Fruit fly (Drosophila melanogaster) whole organism, embryonic: ENCODE results near the gene CG8173.
A peak's percentile ranks its signal among the peaks of the same experiment; 100 is the strongest.

ENCODE experiments used
- Atf-2 ChIP-seq: fragments of 200-800 bp; sonication (Bioruptor generic); optimal IDR thresholded peaks from 2 replicates; lab custom pipeline; 2016; ENCODE audit warnings: missing biosample characterization, missing genetic modification characterization
- B-H1 ChIP-seq: fragments of 200-800 bp; sonication (Bioruptor generic); IDR thresholded peaks from 3 replicates; pipeline ENCODE4 v1.3.6; 2022; ENCODE audit warnings: missing biosample characterization, missing genetic modification characterization
- BEAF-32 ChIP-seq: fragments of 200-800 bp; sonication (Bioruptor generic); optimal IDR thresholded peaks from 3 replicates; lab custom pipeline; 2017; ENCODE audit warnings: missing biosample characterization, missing genetic modification characterization, mild to moderate bottlenecking, moderate library complexity, missing genetic modification reagents
- CG10565 ChIP-seq: fragments of 200-800 bp; sonication (Bioruptor generic); optimal IDR thresholded peaks from 3 replicates; lab custom pipeline; 2016; ENCODE audit warnings: missing biosample characterization, mild to moderate bottlenecking, missing genetic modification characterization
- CG10979 ChIP-seq: fragments of 200-800 bp; sonication (Bioruptor generic); optimal IDR thresholded peaks from 2 replicates; lab custom pipeline; 2018; ENCODE audit warnings: missing biosample characterization, mild to moderate bottlenecking, missing genetic modification characterization, moderate library complexity
- CG12942 ChIP-seq: fragments of 200-800 bp; sonication (Bioruptor generic); optimal IDR thresholded peaks from 3 replicates; lab custom pipeline; 2016; ENCODE audit warnings: missing biosample characterization, missing genetic modification characterization
- CG13287 ChIP-seq: fragments of 200-800 bp; sonication (Bioruptor generic); IDR thresholded peaks from 2 replicates; pipeline ENCODE4 v1.3.6; 2022; ENCODE audit warnings: missing biosample characterization, missing genetic modification characterization; ENCODE audit not compliant: partially characterized antibody
- CG15073 ChIP-seq: fragments of 200-800 bp; sonication (Bioruptor generic); optimal IDR thresholded peaks from 2 replicates; lab custom pipeline; 2016; ENCODE audit warnings: missing biosample characterization, missing genetic modification characterization
- CG1529 ChIP-seq: fragments of 200-800 bp; sonication (Bioruptor generic); optimal IDR thresholded peaks from 3 replicates; lab custom pipeline; 2018; ENCODE audit warnings: missing biosample characterization, missing genetic modification characterization
- CG16813 ChIP-seq: fragments of 200-800 bp; sonication (Bioruptor generic); IDR thresholded peaks from 3 replicates; pipeline ENCODE4 v1.3.6; 2022; ENCODE audit warnings: missing biosample characterization, missing genetic modification characterization; ENCODE audit not compliant: partially characterized antibody
- CG1792 ChIP-seq: fragments of 200-800 bp; sonication (Bioruptor generic); optimal IDR thresholded peaks from 2 replicates; lab custom pipeline; 2016; ENCODE audit warnings: missing biosample characterization, missing genetic modification characterization
- CG18476 ChIP-seq: fragments of 200-800 bp; sonication (Bioruptor generic); optimal IDR thresholded peaks from 2 replicates; lab custom pipeline; 2016; ENCODE audit warnings: missing biosample characterization, mild to moderate bottlenecking, missing genetic modification characterization
- CG3163 ChIP-seq: fragments of 200-800 bp; sonication (Bioruptor generic); optimal IDR thresholded peaks from 3 replicates; lab custom pipeline; 2016; ENCODE audit warnings: missing biosample characterization, missing genetic modification characterization
- CG3281 ChIP-seq: fragments of 200-800 bp; sonication (Bioruptor generic); optimal IDR thresholded peaks from 3 replicates; lab custom pipeline; 2017; ENCODE audit warnings: missing biosample characterization, mild to moderate bottlenecking, missing genetic modification characterization
- CG6791 ChIP-seq: fragments of 200-800 bp; sonication (Bioruptor generic); IDR thresholded peaks from 3 replicates; pipeline ENCODE4 v1.3.6; 2022; ENCODE audit warnings: missing biosample characterization, missing genetic modification characterization; ENCODE audit not compliant: partially characterized antibody
- D19B ChIP-seq: fragments of 200-800 bp; sonication (Bioruptor generic); optimal IDR thresholded peaks from 2 replicates; lab custom pipeline; 2017; ENCODE audit warnings: missing biosample characterization, mild to moderate bottlenecking, missing genetic modification characterization
- ERR ChIP-seq: fragments of 200-800 bp; sonication (Bioruptor generic); optimal IDR thresholded peaks from 2 replicates; lab custom pipeline; 2016; ENCODE audit warnings: missing biosample characterization, missing genetic modification characterization
- Elba2 ChIP-seq: fragments of 200-800 bp; sonication (Bioruptor generic); optimal IDR thresholded peaks from 3 replicates; lab custom pipeline; 2016; ENCODE audit warnings: missing biosample characterization, missing genetic modification characterization
- Fer3 ChIP-seq: fragments of 200-800 bp; sonication (Bioruptor generic); optimal IDR thresholded peaks from 2 replicates; lab custom pipeline; 2018; ENCODE audit warnings: missing biosample characterization, mild to moderate bottlenecking, missing genetic modification characterization, moderate library complexity
- HLH4C ChIP-seq: fragments of 200-800 bp; sonication (Bioruptor generic); IDR thresholded peaks from 3 replicates; pipeline ENCODE4 v1.3.6; 2022; ENCODE audit warnings: missing biosample characterization, missing genetic modification characterization; ENCODE audit not compliant: partially characterized antibody
- HLH54F ChIP-seq: fragments of 200-800 bp; sonication (Bioruptor generic); optimal IDR thresholded peaks from 3 replicates; lab custom pipeline; 2016; ENCODE audit warnings: missing biosample characterization, missing genetic modification characterization
- Hmr ChIP-seq: fragments of 200-800 bp; sonication (Bioruptor generic); optimal IDR thresholded peaks from 3 replicates; lab custom pipeline; 2017; ENCODE audit warnings: mild to moderate bottlenecking, missing biosample characterization, missing genetic modification reagents, missing genetic modification characterization
- Lhr ChIP-seq: fragments of 200-800 bp; sonication (Bioruptor generic); optimal IDR thresholded peaks from 3 replicates; lab custom pipeline; 2017; ENCODE audit warnings: mild to moderate bottlenecking, missing biosample characterization, missing genetic modification reagents, missing genetic modification characterization
- MESR4 ChIP-seq: fragments of 200-800 bp; sonication (Bioruptor generic); optimal IDR thresholded peaks from 2 replicates; lab custom pipeline; 2018; ENCODE audit warnings: missing biosample characterization, mild to moderate bottlenecking, missing genetic modification characterization, moderate library complexity
- Mad ChIP-seq: fragments of 200-800 bp; sonication (Bioruptor generic); optimal IDR thresholded peaks from 2 replicates; lab custom pipeline; 2016; ENCODE audit warnings: missing biosample characterization, missing genetic modification characterization
- Max ChIP-seq: fragments of 200-800 bp; sonication (Bioruptor generic); optimal IDR thresholded peaks from 2 replicates; lab custom pipeline; 2016; ENCODE audit warnings: missing biosample characterization, mild to moderate bottlenecking, missing genetic modification characterization
- Mes4 ChIP-seq: fragments of 200-800 bp; sonication (Bioruptor generic); optimal IDR thresholded peaks from 2 replicates; lab custom pipeline; 2016; ENCODE audit warnings: missing biosample characterization, missing genetic modification characterization
- NC2β ChIP-seq: fragments of 200-800 bp; sonication (Bioruptor generic); optimal IDR thresholded peaks from 2 replicates; lab custom pipeline; 2016; ENCODE audit warnings: missing biosample characterization, missing genetic modification characterization
- NFAT ChIP-seq: fragments of 200-800 bp; sonication (Bioruptor generic); IDR thresholded peaks from 2 replicates; pipeline ENCODE4 v1.3.6; 2022; ENCODE audit warnings: missing biosample characterization, missing genetic modification characterization
- Oli ChIP-seq: fragments of 200-800 bp; sonication (Bioruptor generic); optimal IDR thresholded peaks from 2 replicates; lab custom pipeline; 2018; ENCODE audit warnings: missing biosample characterization, mild to moderate bottlenecking, missing genetic modification characterization, moderate library complexity
- Ssrp ChIP-seq: fragments of 200-800 bp; sonication (Bioruptor generic); optimal IDR thresholded peaks from 2 replicates; lab custom pipeline; 2018; ENCODE audit warnings: missing biosample characterization, mild to moderate bottlenecking, missing genetic modification characterization, moderate library complexity
- bowl ChIP-seq: fragments of 200-800 bp; sonication (Bioruptor generic); IDR thresholded peaks from 2 replicates; pipeline ENCODE4 v1.3.6; 2022; ENCODE audit warnings: missing biosample characterization, missing genetic modification characterization
- cg ChIP-seq: fragments of 200-800 bp; sonication (Bioruptor generic); optimal IDR thresholded peaks from 3 replicates; lab custom pipeline; 2019; ENCODE audit warnings: missing biosample characterization, mild to moderate bottlenecking, missing genetic modification characterization, moderate library complexity
- chm ChIP-seq: fragments of 200-800 bp; sonication (Bioruptor generic); IDR thresholded peaks from 2 replicates; pipeline ENCODE4 v1.3.6; 2022; ENCODE audit warnings: missing biosample characterization, missing genetic modification characterization
- crol ChIP-seq: fragments of 200-800 bp; sonication (Bioruptor generic); IDR thresholded peaks from 2 replicates; pipeline ENCODE4 v1.3.6; 2022; ENCODE audit warnings: missing biosample characterization, missing genetic modification characterization
- crp ChIP-seq, 2 experiments: fragments of 200-800 bp; sonication (Bioruptor generic); optimal IDR thresholded peaks; 2 replicates in 1 of 2; 3 replicates in 1 of 2; lab custom pipeline; 2017; ENCODE audit warnings: missing biosample characterization in 2 of 2, missing genetic modification characterization in 2 of 2, mild to moderate bottlenecking in 1 of 2, moderate library complexity in 1 of 2
- dm ChIP-seq: fragments of 200-800 bp; sonication (Bioruptor generic); optimal IDR thresholded peaks from 3 replicates; lab custom pipeline; 2016; ENCODE audit warnings: missing biosample characterization, missing genetic modification characterization
- ems ChIP-seq: fragments of 200-800 bp; sonication (Bioruptor generic); optimal IDR thresholded peaks from 3 replicates; lab custom pipeline; 2016; ENCODE audit warnings: missing biosample characterization, missing genetic modification characterization
- fu2 ChIP-seq: fragments of 200-800 bp; sonication (Bioruptor generic); optimal IDR thresholded peaks from 2 replicates; lab custom pipeline; 2016; ENCODE audit warnings: missing biosample characterization, missing genetic modification characterization
- klu ChIP-seq: fragments of 200-800 bp; sonication (Bioruptor generic); IDR thresholded peaks from 2 replicates; pipeline ENCODE4 v1.3.6; 2022; ENCODE audit warnings: missing biosample characterization, missing genetic modification characterization
- mirr ChIP-seq: fragments of 200-800 bp; sonication (Bioruptor generic); optimal IDR thresholded peaks from 3 replicates; lab custom pipeline; 2018; ENCODE audit warnings: missing biosample characterization, mild to moderate bottlenecking, missing genetic modification characterization
- mld ChIP-seq: fragments of 200-800 bp; sonication (Bioruptor generic); IDR thresholded peaks from 3 replicates; pipeline ENCODE4 v1.3.6; 2022; ENCODE audit warnings: missing biosample characterization, missing genetic modification characterization; ENCODE audit not compliant: partially characterized antibody
- nerfin-1 ChIP-seq: fragments of 200-800 bp; sonication (Bioruptor generic); optimal IDR thresholded peaks from 3 replicates; lab custom pipeline; 2019; ENCODE audit warnings: missing biosample characterization, mild to moderate bottlenecking, missing genetic modification characterization, moderate library complexity
- nom ChIP-seq: fragments of 200-800 bp; sonication (Bioruptor generic); optimal IDR thresholded peaks from 2 replicates; lab custom pipeline; 2017; ENCODE audit warnings: missing biosample characterization, missing genetic modification characterization, mild to moderate bottlenecking, moderate library complexity, missing genetic modification reagents
- oc ChIP-seq: fragments of 200-800 bp; sonication (Bioruptor generic); optimal IDR thresholded peaks from 2 replicates; lab custom pipeline; 2018; ENCODE audit warnings: missing biosample characterization, mild to moderate bottlenecking, missing genetic modification characterization, moderate library complexity
- psq ChIP-seq: fragments of 200-800 bp; sonication (Bioruptor generic); optimal IDR thresholded peaks from 2 replicates; lab custom pipeline; 2017; ENCODE audit warnings: missing biosample characterization, missing genetic modification characterization
- sc ChIP-seq, 3 experiments: fragments of >200 bp in 2 of 3; fragments of 200-800 bp in 1 of 3; sonication (Bioruptor generic) in 1 of 3; optimal IDR thresholded peaks; 2 replicates in 2 of 3; 3 replicates in 1 of 3; lab custom pipeline; 2017; ENCODE audit warnings: mild to moderate bottlenecking in 1 of 3, missing biosample characterization in 1 of 3, missing genetic modification characterization in 1 of 3, missing genetic modification reagents in 1 of 3
- sqz ChIP-seq: fragments of 200-800 bp; sonication (Bioruptor generic); optimal IDR thresholded peaks from 3 replicates; lab custom pipeline; 2018; ENCODE audit warnings: missing biosample characterization, mild to moderate bottlenecking, missing genetic modification characterization
- tap ChIP-seq: fragments of 200-800 bp; optimal IDR thresholded peaks from 3 replicates; lab custom pipeline; 2019; ENCODE audit warnings: missing biosample characterization, mild to moderate bottlenecking, missing genetic modification characterization, moderate library complexity
- wek ChIP-seq: fragments of 200-800 bp; sonication (Bioruptor generic); optimal IDR thresholded peaks from 3 replicates; lab custom pipeline; 2018; ENCODE audit warnings: missing biosample characterization, mild to moderate bottlenecking, missing genetic modification characterization, moderate library complexity

The CG8173 gene

dm6 chrX:17722912-17723311, 13.5 kb upstream of the CG8173 start (continued):
- TF ChIP-seq oc (tag; lab: Kevin White, UChicago), result peak; percentile 10
- TF ChIP-seq CG13287 (GFP tag; lab: Robert Waterston, UW), result peak; percentile 34; the same call in 1 of the 2 replicates
- TF ChIP-seq Fer3 (tag; lab: Kevin White, UChicago), result no peak
- TF ChIP-seq CG1529, result no peak
- TF ChIP-seq crol (GFP tag; lab: Robert Waterston, UW), result peak; percentile 98
- TF ChIP-seq CG10565 (GFP tag; lab: Kevin White, UChicago), result no peak
- peak; percentile 59 for TF ChIP-seq psq (GFP tag; lab: Kevin White, UChicago)
- TF ChIP-seq Elba2 (GFP tag; lab: Kevin White, UChicago), result no peak
- no peak for TF ChIP-seq dm (GFP tag; lab: Kevin White, UChicago)
- no peak for TF ChIP-seq wek (GFP tag; lab: Kevin White, UChicago)
- no peak for TF ChIP-seq MESR4 (GFP tag; lab: Kevin White, UChicago)
- TF ChIP-seq klu (GFP tag; lab: Robert Waterston, UW), result no peak
- no peak for TF ChIP-seq Mad
- TF ChIP-seq Hmr (GFP tag; lab: Kevin White, UChicago), result no peak
- TF ChIP-seq nom (GFP tag; lab: Kevin White, UChicago), result peak; percentile 30
- no peak for TF ChIP-seq bowl
- no peak for TF ChIP-seq fu2 (GFP tag; lab: Kevin White, UChicago)
- peak; percentile 55; the same call in 1 of the 2 replicates for TF ChIP-seq chm (GFP tag; lab: Robert Waterston, UW)
- no peak for TF ChIP-seq BEAF-32 (GFP tag; lab: Kevin White, UChicago)
- TF ChIP-seq Oli, result no peak
- no peak for TF ChIP-seq sc (optimal IDR thresholded peaks at IDR 0.05; lab: Kevin White, UChicago)
- TF ChIP-seq sc (GFP tag; optimal IDR thresholded peaks at IDR 0.05; lab: Kevin White, UChicago), result no peak
- no peak for TF ChIP-seq Max (GFP tag; lab: Kevin White, UChicago)
- TF ChIP-seq CG12942 (GFP tag; lab: Kevin White, UChicago), result no peak
- TF ChIP-seq sqz (GFP tag; lab: Kevin White, UChicago), result peak; percentile 51
- no peak for TF ChIP-seq CG16813 (GFP tag; lab: Robert Waterston, UW)
- TF ChIP-seq Ssrp (tag; lab: Kevin White, UChicago), result no peak
- no peak for TF ChIP-seq Atf-2 (GFP tag; lab: Kevin White, UChicago)
- no peak for TF ChIP-seq CG15073 (GFP tag; lab: Kevin White, UChicago)
- TF ChIP-seq D19B (GFP tag; lab: Kevin White, UChicago), result no peak
- no peak for TF ChIP-seq HLH4C (GFP tag; lab: Robert Waterston, UW)
- peak; percentile 3 for TF ChIP-seq nerfin-1 (tag; lab: Kevin White, UChicago)
- TF ChIP-seq tap (tag; lab: Kevin White, UChicago), result no peak
- TF ChIP-seq ERR, result no peak
- peak; percentile 49; the same call in 2 of the 3 replicates for TF ChIP-seq CG6791
- no peak for TF ChIP-seq mld
- TF ChIP-seq CG18476 (GFP tag; lab: Kevin White, UChicago), result no peak
- no peak for TF ChIP-seq NC2β (GFP tag; lab: Kevin White, UChicago)
- no peak for TF ChIP-seq NFAT (GFP tag; lab: Robert Waterston, UW)
- TF ChIP-seq cg (GFP tag; lab: Kevin White, UChicago), result peak; percentile 23
- no peak for TF ChIP-seq ems
- TF ChIP-seq CG1792, result no peak
- TF ChIP-seq Lhr (GFP tag; lab: Kevin White, UChicago), result no peak
- TF ChIP-seq CG3163, result no peak
- TF ChIP-seq Mes4, result no peak
- TF ChIP-seq CG3281, result no peak
- no peak for TF ChIP-seq B-H1 (GFP tag; lab: Robert Waterston, UW)
- peak; percentile 29 for TF ChIP-seq mirr (GFP tag; lab: Kevin White, UChicago)
- TF ChIP-seq CG10979 (tag; lab: Kevin White, UChicago), result no peak
- TF ChIP-seq HLH54F (GFP tag; lab: Kevin White, UChicago), result no peak
- TF ChIP-seq crp (GFP tag; optimal IDR thresholded peaks at IDR 0.05; lab: Kevin White, UChicago), result no peak
